Worm (Caenorhabditis elegans): ENCODE results near the gene E01G4.3.

- TF ChIP-seq dve-1 (tag; optimal IDR thresholded peaks at IDR 0.05; ENCODE audit: insufficient read depth) (no peak), nhr-25 (tag; optimal IDR thresholded peaks at IDR 0.05; ENCODE audit: borderline replicate concordance, insufficient read depth) (no peak), nhr-28 (tag; optimal IDR thresholded peaks at IDR 0.05) (no peak), aly-2 (tag; optimal IDR thresholded peaks at IDR 0.05) (no peak), nhr-41 (GFP tag; IDR thresholded peaks at IDR 0.05) (no peak), mes-2 (tag; optimal IDR thresholded peaks at IDR 0.05; ENCODE audit: poor library complexity, severe bottlenecking) (no peak), ama-1 (optimal IDR thresholded peaks at IDR 0.05) (no peak), jun-1 (tag; optimal IDR thresholded peaks at IDR 0.05) (no peak), mdl-1 (tag; optimal IDR thresholded peaks at IDR 0.05) (no peak), arid-1 (GFP tag; conservative IDR thresholded peaks at IDR 0.05) (no peak), dmd-6 (GFP tag; IDR thresholded peaks at IDR 0.05) (no peak), tra-1 (GFP tag; IDR thresholded peaks at IDR 0.05) (no peak), fos-1 (tag; optimal IDR thresholded peaks at IDR 0.05) (no peak)
Measured at ce11 chrII:13417452-13418031, 51.9 kb downstream of the E01G4.3 start.
